Worm (Caenorhabditis elegans): Measurements from ENCODE around the gene fem-2.
A peak's percentile ranks its signal among the peaks of the same experiment; 100 is the strongest.

fem-2 gene

ce11 chrIII:627838-628237 is 6.6 kb downstream of the fem-2 start, which contains the start of gene T19C3.5:
TSS of gene T19C3.5 (minus strand) at chrIII:627938.
- TF ChIP-seq lin-39 (tag; optimal IDR thresholded peaks at IDR 0.05): no peak
- TF ChIP-seq sma-3 (GFP tag; optimal IDR thresholded peaks at IDR 0.05): no peak
- TF ChIP-seq skn-1 (tag; optimal IDR thresholded peaks at IDR 0.05): no peak

DNA sequence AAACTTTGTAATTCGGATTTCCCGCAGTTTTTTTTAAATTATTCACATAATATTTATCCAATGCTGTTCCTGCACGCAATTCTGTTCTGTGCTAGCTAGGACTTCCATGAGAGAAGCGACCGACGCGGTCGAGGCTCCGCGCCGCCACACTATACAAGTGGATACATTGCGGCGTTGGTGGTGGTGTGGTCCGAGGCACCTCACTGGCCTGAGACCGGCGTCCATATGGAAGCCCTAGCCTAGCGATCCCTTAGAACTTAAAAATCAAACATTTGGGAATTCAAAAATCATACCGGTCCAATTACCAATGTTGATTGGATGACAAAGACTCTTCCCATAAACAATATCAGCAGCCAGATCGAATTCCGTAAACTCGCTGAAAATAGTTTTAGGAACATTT is 8.3 kb downstream of the fem-2 start:
- TF ChIP-seq nhr-237 (tag; optimal IDR thresholded peaks at IDR 0.05) (no peak), nhr-23 (tag; optimal IDR thresholded peaks at IDR 0.05) (no peak), ceh-16 (tag; optimal IDR thresholded peaks at IDR 0.05) (no peak), Y55F3AM.14 (GFP tag; optimal IDR thresholded peaks at IDR 0.05) (no peak), R02D3.7 (tag; optimal IDR thresholded peaks at IDR 0.05) (no peak), skn-1 (tag; optimal IDR thresholded peaks at IDR 0.05) (no peak), dmd-4 (tag; optimal IDR thresholded peaks at IDR 0.05) (no peak), nhr-6 (tag; optimal IDR thresholded peaks at IDR 0.05) (no peak), sma-9 (GFP tag; optimal IDR thresholded peaks at IDR 0.05) (no peak), sma-9 (tag; optimal IDR thresholded peaks at IDR 0.05) (no peak), ztf-1 (GFP tag; conservative IDR thresholded peaks at IDR 0.05) (no peak)

ce11 chrIII:623754-624153 is 10.7 kb downstream of the fem-2 start:
- TF ChIP-seq nhr-23 (tag; optimal IDR thresholded peaks at IDR 0.05): no peak
- peak; percentile 83 for TF ChIP-seq sma-3 (GFP tag; optimal IDR thresholded peaks at IDR 0.05)
- peak; percentile 85 for TF ChIP-seq lin-11 (tag; optimal IDR thresholded peaks at IDR 0.05)
- TF ChIP-seq Y55F3AM.14 (GFP tag; optimal IDR thresholded peaks at IDR 0.05): peak; percentile 59
- TF ChIP-seq skn-1 (tag; optimal IDR thresholded peaks at IDR 0.05): no peak
- TF ChIP-seq elt-1 (tag; optimal IDR thresholded peaks at IDR 0.05): no peak
- TF ChIP-seq nhr-12 (tag; optimal IDR thresholded peaks at IDR 0.05): no peak
- TF ChIP-seq lsy-2 (tag; optimal IDR thresholded peaks at IDR 0.05): peak in 1 of 2 experiments; percentile 86
- TF ChIP-seq unc-55 (GFP tag; optimal IDR thresholded peaks at IDR 0.05): peak; percentile 88
- no peak for TF ChIP-seq dmd-4 (tag; optimal IDR thresholded peaks at IDR 0.05)
- peak; percentile 24 for TF ChIP-seq blmp-1 (tag; optimal IDR thresholded peaks at IDR 0.05; ENCODE audit: insufficient read depth)
- no peak for TF ChIP-seq ceh-82 (tag; optimal IDR thresholded peaks at IDR 0.05)
- TF ChIP-seq lin-39 (tag; optimal IDR thresholded peaks at IDR 0.05): no peak
- TF ChIP-seq peb-1 (tag; optimal IDR thresholded peaks at IDR 0.05): peak; percentile 94
- no peak for TF ChIP-seq nhr-11 (tag; optimal IDR thresholded peaks at IDR 0.05)
- TF ChIP-seq sem-4 (tag; optimal IDR thresholded peaks at IDR 0.05): peak; percentile 51
- no peak for TF ChIP-seq ztf-1 (GFP tag; conservative IDR thresholded peaks at IDR 0.05)
- TF ChIP-seq ceh-16 (tag; optimal IDR thresholded peaks at IDR 0.05): no peak
- TF ChIP-seq unc-62 (GFP tag; optimal IDR thresholded peaks at IDR 0.05): no peak
- TF ChIP-seq nhr-77 (tag; optimal IDR thresholded peaks at IDR 0.05): no peak
- TF ChIP-seq lin-13 (GFP tag; optimal IDR thresholded peaks at IDR 0.05): peak; percentile 77
- TF ChIP-seq nhr-10 (tag; optimal IDR thresholded peaks at IDR 0.05): no peak
- peak; percentile 30 for TF ChIP-seq nhr-6 (tag; optimal IDR thresholded peaks at IDR 0.05)
- TF ChIP-seq snpc-4 (tag; optimal IDR thresholded peaks at IDR 0.05): peak; percentile 65
- TF ChIP-seq zag-1 (tag; optimal IDR thresholded peaks at IDR 0.05): peak; percentile 86
- peak; percentile 95 for TF ChIP-seq C34F6.9 (tag; optimal IDR thresholded peaks at IDR 0.05)
- no peak for TF ChIP-seq ztf-11 (tag; optimal IDR thresholded peaks at IDR 0.05)
- no peak for TF ChIP-seq mbf-1 (tag; optimal IDR thresholded peaks at IDR 0.05)
- peak; percentile 65 for TF ChIP-seq alr-1 (tag; optimal IDR thresholded peaks at IDR 0.05)
- peak; percentile 95 for TF ChIP-seq F13H6.1 (tag; optimal IDR thresholded peaks at IDR 0.05)
- no peak for TF ChIP-seq R02D3.7 (tag; optimal IDR thresholded peaks at IDR 0.05)
- TF ChIP-seq nhr-21 (tag; optimal IDR thresholded peaks at IDR 0.05): peak; percentile 84
- TF ChIP-seq aly-2 (tag; optimal IDR thresholded peaks at IDR 0.05): no peak
- peak; percentile 22 for TF ChIP-seq ama-1 (optimal IDR thresholded peaks at IDR 0.05)
- peak; percentile 92 for TF ChIP-seq sma-9 (GFP tag; optimal IDR thresholded peaks at IDR 0.05)
- TF ChIP-seq sma-9 (tag; optimal IDR thresholded peaks at IDR 0.05): no peak
- TF ChIP-seq nhr-129 (tag; optimal IDR thresholded peaks at IDR 0.05): peak; percentile 92
- peak; percentile 67 for TF ChIP-seq egl-27 (tag; optimal IDR thresholded peaks at IDR 0.05)
- peak; percentile 92 for TF ChIP-seq crh-2 (tag; optimal IDR thresholded peaks at IDR 0.05)
- TF ChIP-seq fos-1 (tag; optimal IDR thresholded peaks at IDR 0.05): peak; percentile 99
- no peak for TF ChIP-seq elt-3 (tag; optimal IDR thresholded peaks at IDR 0.05)
- TF ChIP-seq ZK546.5 (tag; optimal IDR thresholded peaks at IDR 0.05): no peak
- no peak for TF ChIP-seq nhr-237 (tag; optimal IDR thresholded peaks at IDR 0.05)
- peak; percentile 40 to 84 for TF ChIP-seq mdl-1 (tag; optimal IDR thresholded peaks at IDR 0.05)
- peak; percentile 60 for TF ChIP-seq ztf-4 (tag; optimal IDR thresholded peaks at IDR 0.05)
- no peak for TF ChIP-seq unc-39 (tag; optimal IDR thresholded peaks at IDR 0.05)
- TF ChIP-seq nhr-25 (tag; optimal IDR thresholded peaks at IDR 0.05): peak; percentile 77
- peak; percentile 69 for TF ChIP-seq mab-5 (tag; optimal IDR thresholded peaks at IDR 0.05)
- peak; percentile 73 for TF ChIP-seq gmeb-1 (tag; optimal IDR thresholded peaks at IDR 0.05)
